Worm (Caenorhabditis elegans) whole organism, early embryonic: ENCODE data around the gene clip-1.

Source experiments
- ceh-13 ChIP-seq: fragments of 200-800 bp; sonication (Bioruptor generic); optimal IDR thresholded peaks from 2 replicates; lab custom pipeline; 2018; ENCODE audit warnings: mild to moderate bottlenecking, missing genetic modification characterization, missing compliant biosample characterization
- hnd-1 ChIP-seq: sonication (generic microtip); optimal IDR thresholded peaks from 2 replicates; lab custom pipeline; 2016; ENCODE audit warnings: missing genetic modification characterization, missing compliant biosample characterization
- scrt-1 ChIP-seq: fragments of 200-800 bp; sonication (Bioruptor generic); IDR thresholded peaks from 2 replicates; pipeline ENCODE4 v1.3.6; 2022; ENCODE audit warnings: missing genetic modification characterization, missing compliant biosample characterization

DNA sequence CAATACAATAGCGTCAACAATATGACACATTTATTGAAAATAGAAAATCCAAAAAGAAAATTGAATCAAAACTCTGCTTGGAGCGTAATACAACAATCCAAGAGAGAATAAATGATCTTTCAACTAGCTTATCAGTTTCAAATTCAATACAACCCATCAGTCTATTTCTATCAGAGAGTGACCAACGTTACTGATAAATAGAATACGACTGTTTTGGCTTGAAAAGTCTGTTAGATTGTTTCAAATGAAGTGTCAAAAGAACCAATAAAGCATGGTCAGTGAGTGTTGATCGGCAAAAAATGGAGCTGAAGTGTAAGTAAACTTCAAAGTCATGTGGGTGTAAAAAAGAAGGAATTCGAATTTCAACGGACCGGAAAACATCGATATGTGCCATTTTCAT lies 31.2 kb downstream of the clip-1 start:
- no peak for TF ChIP-seq scrt-1 (GFP tag; lab: Robert Waterston, UW)
- no peak for TF ChIP-seq ceh-13 (GFP tag; lab: Kevin White, UChicago)
- TF ChIP-seq hnd-1 (tag; lab: Kevin White, UChicago) = no peak
